Worm (Caenorhabditis elegans) whole organism, early embryonic: ENCODE results near the gene Y70G10A.4.

Experiments
- F13C5.2 ChIP-seq: sonication (generic microtip); optimal IDR thresholded peaks from 2 replicates; lab custom pipeline; 2017; ENCODE audit warnings: mild to moderate bottlenecking, missing genetic modification characterization, inconsistent platforms, missing compliant biosample characterization
- ama-1 ChIP-seq: fragments of 150-350 bp; optimal IDR thresholded peaks from 2 replicates; lab custom pipeline; 2014
- ceh-13 ChIP-seq: fragments of 200-800 bp; sonication (Bioruptor generic); optimal IDR thresholded peaks from 2 replicates; lab custom pipeline; 2018; ENCODE audit warnings: mild to moderate bottlenecking, missing genetic modification characterization, missing compliant biosample characterization
- ceh-36 ChIP-seq: sonication (generic microtip); optimal IDR thresholded peaks from 2 replicates; lab custom pipeline; 2016; ENCODE audit warnings: missing genetic modification characterization, inconsistent platforms, missing compliant biosample characterization
- ets-7 ChIP-seq: sonication (generic microtip); optimal IDR thresholded peaks from 2 replicates; lab custom pipeline; 2016; ENCODE audit warnings: missing genotype, missing genetic modification characterization, missing compliant biosample characterization
- flt-1 ChIP-seq: fragments of 200-800 bp; sonication (Bioruptor generic); IDR thresholded peaks from 2 replicates; pipeline ENCODE4 v1.3.6; 2022; ENCODE audit warnings: missing genetic modification characterization, missing compliant biosample characterization
- hmg-4 ChIP-seq: fragments of 200-800 bp; sonication (Bioruptor generic); optimal IDR thresholded peaks from 2 replicates; lab custom pipeline; 2018; ENCODE audit warnings: mild to moderate bottlenecking, missing genetic modification characterization, missing compliant biosample characterization
- pes-1 ChIP-seq: fragments of 200-800 bp; sonication (Bioruptor generic); IDR thresholded peaks from 2 replicates; pipeline ENCODE4 v1.3.6; 2022; ENCODE audit warnings: missing genetic modification reagents, missing genetic modification characterization, missing compliant biosample characterization
- scrt-1 ChIP-seq: fragments of 200-800 bp; sonication (Bioruptor generic); IDR thresholded peaks from 2 replicates; pipeline ENCODE4 v1.3.6; 2022; ENCODE audit warnings: missing genetic modification characterization, missing compliant biosample characterization
- tbx-11 ChIP-seq: fragments of 200-800 bp; sonication (Bioruptor generic); IDR thresholded peaks from 2 replicates; pipeline ENCODE4 v1.3.6; 2022; ENCODE audit warnings: missing genetic modification characterization, missing compliant biosample characterization
- tbx-37 ChIP-seq: fragments of 200-800 bp; sonication (Bioruptor generic); conservative IDR thresholded peaks from 2 replicates; pipeline ENCODE4 v1.3.6; 2022; ENCODE audit warnings: missing genetic modification reagents, missing genetic modification characterization, missing compliant biosample characterization

DNA sequence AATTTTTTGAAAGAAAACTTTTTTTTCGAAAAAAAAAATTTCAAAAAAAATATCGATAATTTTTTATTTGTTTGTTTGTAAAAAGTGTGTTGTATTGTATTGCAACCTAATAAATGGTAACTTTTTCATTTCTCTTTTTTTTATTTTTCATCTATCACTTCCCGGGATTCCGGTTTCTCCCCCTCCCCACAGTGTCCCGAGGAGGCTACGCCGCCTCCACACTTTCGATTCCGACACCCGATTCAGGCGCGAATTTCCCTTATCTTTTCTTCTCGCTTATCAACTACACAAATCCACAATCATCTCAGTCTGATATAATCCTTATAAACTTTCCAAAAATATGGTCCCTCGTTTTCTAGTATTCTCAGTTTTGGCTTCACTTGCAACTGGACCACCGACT is 32.6 kb downstream of the Y70G10A.4 start, which contains the start of gene R01H10.4:
- no peak for TF ChIP-seq ama-1 (lab: Kevin White, UChicago)
- no peak for TF ChIP-seq tbx-11 (GFP tag; lab: Robert Waterston, UW)
- no peak for TF ChIP-seq hmg-4 (GFP tag; lab: Kevin White, UChicago)
- no peak for TF ChIP-seq tbx-37
- TF ChIP-seq ets-7 (tag; lab: Kevin White, UChicago): no peak
- no peak for TF ChIP-seq pes-1 (GFP tag; lab: Robert Waterston, UW)
- no peak for TF ChIP-seq ceh-36 (tag; lab: Kevin White, UChicago)
- TF ChIP-seq F13C5.2: no peak
- TF ChIP-seq ceh-13: no peak
- no peak for TF ChIP-seq scrt-1 (GFP tag; lab: Robert Waterston, UW)
- TF ChIP-seq flt-1 (GFP tag; lab: Robert Waterston, UW): no peak
